Worm (Caenorhabditis elegans): ENCODE measurements around the gene irg-8.

Gene irg-8

DNA sequence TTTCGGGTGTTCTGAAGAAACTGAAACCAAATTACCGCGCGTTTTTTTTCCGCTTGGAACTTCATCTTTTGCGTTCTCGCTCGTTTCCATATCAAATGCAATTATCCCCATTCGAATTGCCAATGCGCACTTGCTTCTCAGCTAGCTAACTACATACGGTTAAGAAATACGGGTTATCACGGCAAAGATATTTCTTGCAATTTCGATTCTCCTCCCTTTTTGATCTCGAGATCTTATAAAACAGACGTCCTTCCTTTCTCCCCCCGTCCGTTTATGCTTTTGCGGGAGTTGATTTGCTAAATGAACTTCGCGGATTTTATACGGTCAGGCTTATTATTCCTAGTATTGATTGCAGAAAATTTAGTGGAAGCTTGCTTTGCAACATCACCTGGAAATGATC is 11.3 kb upstream of the irg-8 start, which contains the start of gene B0554.4:
Gene B0554.4, plus strand, starts transcription at position 301 of the 400 bp plus-strand sequence.
- TF ChIP-seq mdl-1 (tag; optimal IDR thresholded peaks at IDR 0.05) (no peak), lin-14 (GFP tag; optimal IDR thresholded peaks at IDR 0.05) (no peak), efl-3 (GFP tag; optimal IDR thresholded peaks at IDR 0.05) (no peak), egl-27 (tag; optimal IDR thresholded peaks at IDR 0.05) (no peak), lin-15B (tag; optimal IDR thresholded peaks at IDR 0.05) (no peak), unc-98 (GFP tag; IDR thresholded peaks at IDR 0.05) (no peak), nhr-76 (tag; optimal IDR thresholded peaks at IDR 0.05) (no peak), zip-4 (GFP tag; optimal IDR thresholded peaks at IDR 0.05) (no peak), nhr-85 (tag) (no peak), sup-37 (GFP tag; optimal IDR thresholded peaks at IDR 0.05) (no peak), tlp-1 (tag; optimal IDR thresholded peaks at IDR 0.05) (no peak), nhr-11 (tag; optimal IDR thresholded peaks at IDR 0.05) (no peak), lsy-2 (tag; optimal IDR thresholded peaks at IDR 0.05) (no peak), alr-1 (tag; optimal IDR thresholded peaks at IDR 0.05; ENCODE audit: borderline replicate concordance) (no peak), irx-1 (tag; optimal IDR thresholded peaks at IDR 0.05) (no peak), hlh-17 (GFP tag; optimal IDR thresholded peaks at IDR 0.05; ENCODE audit: borderline replicate concordance) (no peak), unc-130 (tag; optimal IDR thresholded peaks at IDR 0.05) (no peak), zag-1 (tag; optimal IDR thresholded peaks at IDR 0.05) (no peak), fkh-10 (GFP tag; optimal IDR thresholded peaks at IDR 0.05) (no peak)

ce11 chrV:424140-424539 is 6.6 kb upstream of the irg-8 start, which contains the start of gene B0554.5:
Gene B0554.5, plus strand, starts transcription at chrV:424440.
- no peak for TF ChIP-seq nhr-90 (tag; optimal IDR thresholded peaks at IDR 0.05; ENCODE audit: poor library complexity)

ce11 chrV:422133-422532 is 4.6 kb upstream of the irg-8 start, which contains the start of gene dod-20:
Gene dod-20, plus strand, starts transcription at chrV:422433.
- TF ChIP-seq blmp-1 (tag; optimal IDR thresholded peaks at IDR 0.05) = no peak

DNA sequence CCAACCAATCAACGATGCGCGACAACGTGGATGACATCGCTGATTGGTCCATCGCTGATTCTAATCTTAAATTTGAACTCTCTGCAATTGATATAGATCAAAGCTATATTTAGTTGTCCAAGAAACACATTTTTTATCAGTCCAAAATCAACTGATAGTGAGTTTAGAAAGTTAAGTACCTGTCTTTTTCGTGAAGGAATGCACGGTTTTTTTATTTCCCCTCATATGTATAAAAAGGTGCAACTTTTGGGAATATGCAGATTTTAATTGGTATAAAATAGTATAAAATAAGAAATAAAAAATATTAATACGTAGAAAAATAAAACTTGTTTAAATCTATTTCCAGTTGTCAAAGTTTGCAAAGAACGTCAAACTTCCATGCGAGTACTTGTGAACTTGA is 926 bp upstream of the irg-8 start, which contains the start of gene Y39D8A.1:
Gene Y39D8A.1, plus strand, starts transcription at position 301 of the 400 bp plus-strand sequence.
- no peak for TF ChIP-seq efl-1 (optimal IDR thresholded peaks at IDR 0.05)
- peak in 1 of 2 experiments; percentile 32 for TF ChIP-seq efl-1 (GFP tag; optimal IDR thresholded peaks at IDR 0.05 in 1 of 2)
- TF ChIP-seq egl-27 (tag; optimal IDR thresholded peaks at IDR 0.05) = no peak

- TF ChIP-seq fkh-8 (tag; optimal IDR thresholded peaks at IDR 0.05) = no peak
- no peak for TF ChIP-seq nhr-12 (tag; optimal IDR thresholded peaks at IDR 0.05)
- no peak for TF ChIP-seq irx-1 (tag; optimal IDR thresholded peaks at IDR 0.05)
- no peak for TF ChIP-seq jun-1 (tag; optimal IDR thresholded peaks at IDR 0.05)
- TF ChIP-seq mab-9 (GFP tag; IDR thresholded peaks at IDR 0.05) = no peak
- peak; percentile 37 for TF ChIP-seq elt-2 (tag; optimal IDR thresholded peaks at IDR 0.05)
- TF ChIP-seq dpl-1 (GFP tag; optimal IDR thresholded peaks at IDR 0.05) = no peak
- no peak for TF ChIP-seq efl-1 (optimal IDR thresholded peaks at IDR 0.05)
- peak in 1 of 2 experiments; percentile 75 for TF ChIP-seq efl-1 (GFP tag; optimal IDR thresholded peaks at IDR 0.05 in 1 of 2)
- TF ChIP-seq tlp-1 (tag; optimal IDR thresholded peaks at IDR 0.05) = peak; percentile 41
- TF ChIP-seq nhr-77 (tag; optimal IDR thresholded peaks at IDR 0.05) = no peak
- no peak for TF ChIP-seq mef-2 (tag; optimal IDR thresholded peaks at IDR 0.05)
These were observed 2.4 kb downstream of the irg-8 start for ce11 chrV:415072-415471.

- no peak for TF ChIP-seq sup-37 (GFP tag; optimal IDR thresholded peaks at IDR 0.05)
- TF ChIP-seq ceh-88 (GFP tag; IDR thresholded peaks at IDR 0.05) = no peak
- TF ChIP-seq dpl-1 (GFP tag; optimal IDR thresholded peaks at IDR 0.05) = no peak
- TF ChIP-seq elt-2 (tag; optimal IDR thresholded peaks at IDR 0.05) = peak; percentile 63
These were observed 2.9 kb downstream of the irg-8 start, which contains the start of gene dod-19 for ce11 chrV:414630-415029. Gene dod-19, minus strand, starts transcription at chrV:414759.

All from whole organism, L1 larva.